1 fruit fly cellular context compared by ENCODE assay signal in the genomic region with DNA sequence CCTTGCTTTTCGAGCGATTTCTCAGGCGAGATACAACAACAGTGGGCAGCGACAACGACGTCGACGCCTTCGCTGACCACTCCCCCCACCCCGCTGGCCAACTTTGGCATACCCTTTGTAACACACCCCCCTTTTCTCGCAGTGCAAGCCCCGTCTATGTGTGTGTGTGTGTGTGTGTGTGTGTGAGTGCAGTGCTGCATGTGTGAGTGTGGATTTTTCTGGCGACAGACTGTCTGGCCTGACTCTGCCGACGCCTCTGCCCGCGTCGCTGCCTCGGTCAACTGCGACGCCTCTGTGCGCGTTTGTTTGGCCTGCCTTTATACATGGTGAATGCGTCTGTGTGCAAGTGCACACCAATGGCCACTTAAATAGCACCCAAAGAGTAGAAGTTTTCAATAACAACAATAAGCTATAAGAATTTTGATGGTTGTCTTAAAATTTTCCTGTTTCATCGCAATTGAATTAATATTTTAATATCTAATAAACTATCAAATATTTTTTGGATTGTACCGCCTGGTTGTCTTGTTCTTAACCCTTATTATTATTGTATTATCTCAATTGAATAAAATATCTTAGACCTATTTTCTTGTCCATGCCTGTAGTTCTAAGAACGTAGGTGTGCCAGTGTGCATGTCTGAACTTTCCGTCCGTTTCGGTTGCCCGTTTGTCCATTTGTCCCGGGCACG.
A peak's percentile ranks its signal among the peaks of the same experiment; 100 is the strongest.
TF ChIP-seq lines count a peak whose summit lies in the region.

No protein-coding gene starts in this region.

TF ChIP-seq in whole organism, embryonic, 481 proteins besides CTCF, POLR2A, EP300 and RAD21 (continued from another document):
- TF ChIP-seq CG1832 (GFP tag; optimal IDR thresholded peaks at IDR 0.05; lab: Kevin White, UChicago) (no peak), CG18011 (GFP tag; optimal IDR thresholded peaks at IDR 0.05; lab: Kevin White, UChicago) (no peak), CG13624 (GFP tag; optimal IDR thresholded peaks at IDR 0.05; lab: Kevin White, UChicago) (no peak), Dll (GFP tag; IDR thresholded peaks at IDR 0.05; lab: Robert Waterston, UW; ENCODE audit: partially characterized antibody) (no peak), gt (GFP tag; IDR thresholded peaks at IDR 0.05; lab: Robert Waterston, UW) (peak; percentile 69), amos (GFP tag; IDR thresholded peaks at IDR 0.05; lab: Robert Waterston, UW; ENCODE audit: partially characterized antibody) (no peak), sc (optimal IDR thresholded peaks at IDR 0.05; lab: Kevin White, UChicago) (no peak), sc (GFP tag; optimal IDR thresholded peaks at IDR 0.05; lab: Kevin White, UChicago) (peak; percentile 90), Myb (GFP tag; optimal IDR thresholded peaks at IDR 0.05; lab: Kevin White, UChicago) (no peak), zfh2 (GFP tag; optimal IDR thresholded peaks at IDR 0.05; lab: Kevin White, UChicago) (no peak), CG4820 (GFP tag; optimal IDR thresholded peaks at IDR 0.05; lab: Kevin White, UChicago) (peak; percentile 82), CG17612 (GFP tag; IDR thresholded peaks at IDR 0.05; lab: Robert Waterston, UW) (no peak), CG12071 (GFP tag; optimal IDR thresholded peaks at IDR 0.05; lab: Kevin White, UChicago) (peak; percentile 68), Mrtf (GFP tag; IDR thresholded peaks at IDR 0.05; lab: Robert Waterston, UW) (peak; percentile 72; the same call in 2 of the 3 replicates), Meics (GFP tag; optimal IDR thresholded peaks at IDR 0.05; lab: Kevin White, UChicago) (peak; percentile 81), salm (tag; optimal IDR thresholded peaks at IDR 0.05; lab: Kevin White, UChicago) (peak; percentile 95), z (GFP tag; IDR thresholded peaks at IDR 0.05; lab: Robert Waterston, UW) (peak; percentile 67; the same call in 2 of the 3 replicates), CG13775 (GFP tag; optimal IDR thresholded peaks at IDR 0.05; lab: Kevin White, UChicago) (peak; percentile 80)
